Worm (Caenorhabditis elegans): ENCODE results near the gene Y54G2A.36.
"Not testable (repeated sequence)": the region's sequence is repeated elsewhere in the genome, so short reads cannot be mapped to it uniquely, and the experiment has no call there.

DNA sequence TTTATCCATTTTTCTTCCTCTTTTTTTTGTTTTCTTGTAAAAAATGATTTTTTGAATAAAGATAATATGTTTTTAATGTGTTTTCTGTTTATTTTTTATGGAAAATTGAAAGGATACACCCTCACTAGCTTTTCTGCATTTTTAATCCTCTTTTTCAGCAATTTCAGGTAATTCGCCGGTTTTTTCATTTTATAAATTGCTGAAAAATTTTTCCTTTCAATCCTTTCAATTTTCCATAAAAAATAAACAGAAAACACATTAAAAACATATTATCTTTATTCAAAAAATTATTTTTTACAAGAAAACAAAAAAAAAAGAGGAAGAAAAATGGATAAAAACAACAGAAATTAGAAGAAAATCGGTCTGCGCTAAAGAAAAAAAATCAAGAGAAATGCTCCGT, 20.2 kb downstream of the Y54G2A.36 start, which contains the start of gene Y54G2A.50:
- not testable (repeated sequence) for TF ChIP-seq ceh-39 (tag; optimal IDR thresholded peaks at IDR 0.05); pha-4 (tag; optimal IDR thresholded peaks at IDR 0.05); elt-1 (tag; optimal IDR thresholded peaks at IDR 0.05; ENCODE audit: borderline replicate concordance, insufficient read depth); unc-39 (tag; optimal IDR thresholded peaks at IDR 0.05); unc-62 (GFP tag; optimal IDR thresholded peaks at IDR 0.05); nhr-12 (tag; optimal IDR thresholded peaks at IDR 0.05); nhr-76 (tag; optimal IDR thresholded peaks at IDR 0.05); flh-1 (GFP tag; optimal IDR thresholded peaks at IDR 0.05); ceh-43 (GFP tag; optimal IDR thresholded peaks at IDR 0.05); lin-13 (tag; optimal IDR thresholded peaks at IDR 0.05); M03D4.4 (tag; optimal IDR thresholded peaks at IDR 0.05); lsy-2 (tag; optimal IDR thresholded peaks at IDR 0.05)

Data from whole organism, mixed stage, embryonic.